Fruit fly (Drosophila melanogaster) whole organism, prepupa: Measurements from ENCODE around the gene Arl5.
A peak's percentile ranks its signal among the peaks of the same experiment; 100 is the strongest.

Experiments used
- Blimp-1 ChIP-seq: fragments of 200-800 bp; sonication (Bioruptor generic); optimal IDR thresholded peaks from 3 replicates; lab custom pipeline; 2017; ENCODE audit warnings: missing biosample characterization, missing genetic modification characterization, mild to moderate bottlenecking, moderate library complexity, missing genetic modification reagents
- CG10669 ChIP-seq: fragments of 200-800 bp; sonication (Bioruptor generic); optimal IDR thresholded peaks from 3 replicates; lab custom pipeline; 2018; ENCODE audit warnings: missing biosample characterization, mild to moderate bottlenecking, missing genetic modification characterization, moderate library complexity
- CG11294 ChIP-seq: fragments of 200-800 bp; sonication (Bioruptor generic); IDR thresholded peaks from 2 replicates; pipeline ENCODE4 v1.3.6; 2022; ENCODE audit warnings: missing biosample characterization, missing genetic modification characterization
- CG11762 ChIP-seq: fragments of 200-800 bp; sonication (Bioruptor generic); optimal IDR thresholded peaks from 3 replicates; lab custom pipeline; 2016; ENCODE audit warnings: missing biosample characterization, missing genetic modification characterization; ENCODE audit not compliant: insufficient read depth
- CG11902 ChIP-seq: fragments of 200-800 bp; sonication (Bioruptor generic); optimal IDR thresholded peaks from 3 replicates; lab custom pipeline; 2016; ENCODE audit warnings: missing biosample characterization, missing genetic modification characterization
- CG1621 ChIP-seq: fragments of 200-800 bp; sonication (Bioruptor generic); optimal IDR thresholded peaks from 3 replicates; lab custom pipeline; 2018; ENCODE audit warnings: missing biosample characterization, mild to moderate bottlenecking, missing genetic modification characterization
- CG16779 ChIP-seq: fragments of 200-800 bp; sonication (Bioruptor generic); optimal IDR thresholded peaks from 3 replicates; lab custom pipeline; 2017; ENCODE audit warnings: missing biosample characterization, mild to moderate bottlenecking, missing genetic modification characterization
- CG3032 ChIP-seq: fragments of 200-800 bp; optimal IDR thresholded peaks from 2 replicates; lab custom pipeline; 2019; ENCODE audit warnings: missing biosample characterization, mild to moderate bottlenecking, missing genetic modification characterization, moderate library complexity
- CG31627 ChIP-seq: fragments of 200-800 bp; sonication (Bioruptor generic); optimal IDR thresholded peaks from 3 replicates; lab custom pipeline; 2016; ENCODE audit warnings: missing biosample characterization, missing genetic modification characterization
- CG32006 ChIP-seq: fragments of 200-800 bp; sonication (Bioruptor generic); optimal IDR thresholded peaks from 3 replicates; lab custom pipeline; 2017; ENCODE audit warnings: missing biosample characterization, mild to moderate bottlenecking, missing genetic modification characterization
- CG34406 ChIP-seq: fragments of 200-800 bp; sonication (Bioruptor generic); optimal IDR thresholded peaks from 3 replicates; lab custom pipeline; 2016; ENCODE audit warnings: missing biosample characterization, missing genetic modification characterization
- CG3919 ChIP-seq: fragments of 200-800 bp; sonication (Bioruptor generic); optimal IDR thresholded peaks from 3 replicates; lab custom pipeline; 2016; ENCODE audit warnings: missing biosample characterization, missing genetic modification characterization
- CG6792 ChIP-seq: fragments of 200-800 bp; sonication (Bioruptor generic); optimal IDR thresholded peaks from 3 replicates; lab custom pipeline; 2016; ENCODE audit warnings: missing biosample characterization, missing genetic modification characterization
- CG6808 ChIP-seq: fragments of 200-800 bp; sonication (Bioruptor generic); optimal IDR thresholded peaks from 3 replicates; lab custom pipeline; 2017; ENCODE audit warnings: missing biosample characterization, missing genetic modification characterization, mild to moderate bottlenecking, moderate library complexity, missing genetic modification reagents
- CG7368 ChIP-seq: fragments of 200-800 bp; sonication (Bioruptor generic); optimal IDR thresholded peaks from 3 replicates; lab custom pipeline; 2016; ENCODE audit warnings: missing biosample characterization, missing genetic modification characterization
- CG8632 ChIP-seq: fragments of 200-800 bp; sonication (Bioruptor generic); optimal IDR thresholded peaks from 3 replicates; lab custom pipeline; 2016; ENCODE audit warnings: missing biosample characterization, missing genetic modification characterization
- CG9139 ChIP-seq: fragments of 200-800 bp; sonication (Bioruptor generic); optimal IDR thresholded peaks from 3 replicates; lab custom pipeline; 2017; ENCODE audit warnings: missing biosample characterization, mild to moderate bottlenecking, missing genetic modification characterization
- Eip75B ChIP-seq: fragments of 200-800 bp; sonication (Bioruptor generic); optimal IDR thresholded peaks from 3 replicates; lab custom pipeline; 2016; ENCODE audit warnings: missing biosample characterization, missing genetic modification characterization
- Eip78C ChIP-seq: fragments of 200-800 bp; sonication (Bioruptor generic); peaks from one replicate; lab custom pipeline; 2016; ENCODE audit warnings: missing biosample characterization, missing genetic modification characterization
- Eip93F ChIP-seq: fragments of 200-800 bp; sonication (Bioruptor generic); optimal IDR thresholded peaks from 2 replicates; lab custom pipeline; 2016; ENCODE audit warnings: missing biosample characterization, mild to moderate bottlenecking, missing genetic modification characterization
- Ets21C ChIP-seq: fragments of 200-800 bp; sonication (Bioruptor generic); optimal IDR thresholded peaks from 3 replicates; lab custom pipeline; 2016; ENCODE audit warnings: missing biosample characterization, missing genetic modification characterization
- Ets96B ChIP-seq: fragments of 200-800 bp; optimal IDR thresholded peaks from 2 replicates; lab custom pipeline; 2019; ENCODE audit warnings: missing biosample characterization, mild to moderate bottlenecking, missing genetic modification characterization, moderate library complexity
- Gug ChIP-seq: fragments of 200-800 bp; sonication (Bioruptor generic); IDR thresholded peaks from 2 replicates; pipeline ENCODE4 v1.3.6; 2022; ENCODE audit warnings: missing biosample characterization, missing genetic modification characterization
- Hr38 ChIP-seq: sonication (Bioruptor generic); optimal IDR thresholded peaks from 2 replicates; lab custom pipeline; 2016; ENCODE audit warnings: missing biosample characterization, missing genetic modification characterization
- Hr39 ChIP-seq: fragments of 200-800 bp; sonication (Bioruptor generic); optimal IDR thresholded peaks from 2 replicates; lab custom pipeline; 2016; ENCODE audit warnings: missing biosample characterization, missing genetic modification characterization
- Hr4 ChIP-seq: fragments of 200-800 bp; sonication (Bioruptor generic); optimal IDR thresholded peaks from 3 replicates; lab custom pipeline; 2016; ENCODE audit warnings: missing biosample characterization, missing genetic modification characterization
- Lpt ChIP-seq: fragments of 200-800 bp; sonication (Bioruptor generic); optimal IDR thresholded peaks from 3 replicates; lab custom pipeline; 2016; ENCODE audit warnings: missing biosample characterization, missing genetic modification characterization
- Met ChIP-seq: fragments of 200-800 bp; sonication (Bioruptor generic); optimal IDR thresholded peaks from 3 replicates; lab custom pipeline; 2016; ENCODE audit warnings: missing biosample characterization, missing genetic modification characterization
- Sox14 ChIP-seq: fragments of 200-800 bp; sonication (Bioruptor generic); optimal IDR thresholded peaks from 3 replicates; lab custom pipeline; 2016; ENCODE audit warnings: missing biosample characterization, missing genetic modification characterization
- Sox15 ChIP-seq: fragments of 200-800 bp; sonication (Bioruptor generic); optimal IDR thresholded peaks from 3 replicates; lab custom pipeline; 2016; ENCODE audit warnings: missing biosample characterization, missing genetic modification characterization
- dac ChIP-seq: fragments of 200-800 bp; sonication (Bioruptor generic); optimal IDR thresholded peaks from 2 replicates; lab custom pipeline; 2017; ENCODE audit warnings: missing biosample characterization, mild to moderate bottlenecking, missing genetic modification characterization
- dsx ChIP-seq: fragments of 200-800 bp; optimal IDR thresholded peaks from 3 replicates; lab custom pipeline; 2019; ENCODE audit warnings: missing biosample characterization, mild to moderate bottlenecking, missing genetic modification characterization, moderate library complexity; ENCODE audit not compliant: poor library complexity, severe bottlenecking
- esn ChIP-seq: fragments of 200-800 bp; sonication (Bioruptor generic); optimal IDR thresholded peaks from 2 replicates; lab custom pipeline; 2016; ENCODE audit warnings: missing biosample characterization, mild to moderate bottlenecking, missing genetic modification characterization, moderate library complexity
- fd59A ChIP-seq: fragments of 200-800 bp; sonication (Bioruptor generic); optimal IDR thresholded peaks from 2 replicates; lab custom pipeline; 2017; ENCODE audit warnings: missing biosample characterization, mild to moderate bottlenecking, missing genetic modification characterization, missing genetic modification reagents
- fkh ChIP-seq: fragments of 200-800 bp; sonication (Bioruptor generic); optimal IDR thresholded peaks from 3 replicates; lab custom pipeline; 2017; ENCODE audit warnings: missing biosample characterization, mild to moderate bottlenecking, missing genetic modification characterization, moderate library complexity
- lz ChIP-seq: fragments of 200-800 bp; sonication (Bioruptor generic); optimal IDR thresholded peaks from 3 replicates; lab custom pipeline; 2016; ENCODE audit warnings: missing biosample characterization, missing genetic modification characterization
- net ChIP-seq: fragments of 200-800 bp; sonication (Bioruptor generic); optimal IDR thresholded peaks from 3 replicates; lab custom pipeline; 2016; ENCODE audit warnings: missing biosample characterization, missing genetic modification characterization
- pdm3 ChIP-seq: fragments of 200-800 bp; sonication (Bioruptor generic); optimal IDR thresholded peaks from 3 replicates; lab custom pipeline; 2016; ENCODE audit warnings: missing biosample characterization, missing genetic modification characterization
- salr ChIP-seq, 2 experiments: fragments of 200-800 bp; sonication (Bioruptor generic); optimal IDR thresholded peaks; 3 replicates each; lab custom pipeline; 2016 to 2018; ENCODE audit warnings: missing biosample characterization in 2 of 2, missing genetic modification characterization in 2 of 2, mild to moderate bottlenecking in 1 of 2
- svp ChIP-seq: fragments of 200-800 bp; sonication (Bioruptor generic); peaks from one replicate; lab custom pipeline; 2016; ENCODE audit warnings: missing biosample characterization, missing genetic modification characterization
- topi ChIP-seq: fragments of 200-800 bp; sonication (Bioruptor generic); optimal IDR thresholded peaks from 3 replicates; lab custom pipeline; 2016; ENCODE audit warnings: missing biosample characterization, missing genetic modification characterization
- vri ChIP-seq: fragments of 200-800 bp; sonication (Bioruptor generic); optimal IDR thresholded peaks from 3 replicates; lab custom pipeline; 2016; ENCODE audit warnings: missing biosample characterization, mild to moderate bottlenecking, missing genetic modification characterization

Arl5 gene

DNA sequence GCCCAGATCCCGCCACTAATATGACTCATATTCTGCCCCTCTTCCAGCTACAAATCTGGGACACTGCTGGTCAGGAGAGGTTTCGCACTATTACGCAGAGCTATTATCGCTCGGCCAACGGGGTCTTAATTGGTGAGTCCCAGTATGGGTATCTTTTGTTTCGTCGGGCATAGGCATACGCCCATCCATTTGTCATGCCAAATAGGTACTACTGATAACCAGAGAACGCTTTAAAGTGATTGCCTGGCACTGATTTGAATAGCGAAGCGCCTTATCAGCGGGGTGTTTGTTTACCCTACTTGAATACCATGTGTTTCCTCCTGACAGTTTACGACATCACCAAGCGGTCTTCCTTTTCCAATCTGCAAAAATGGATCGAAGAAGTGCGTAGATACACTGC, 2.2 kb downstream of the Arl5 start:
- no peak for TF ChIP-seq vri (GFP tag; lab: Kevin White, UChicago)
- no peak for TF ChIP-seq pdm3
- no peak for TF ChIP-seq Ets21C
- TF ChIP-seq net = no peak
- no peak for TF ChIP-seq dac (GFP tag; lab: Kevin White, UChicago)
- TF ChIP-seq salr (GFP tag; optimal IDR thresholded peaks at IDR 0.05; lab: Kevin White, UChicago) = no peak
- no peak for TF ChIP-seq CG32006 (GFP tag; lab: Kevin White, UChicago)
- TF ChIP-seq Lpt (GFP tag; lab: Kevin White, UChicago) = no peak
- TF ChIP-seq CG6792 (GFP tag; lab: Kevin White, UChicago) = no peak
- no peak for TF ChIP-seq Blimp-1 (GFP tag; lab: Kevin White, UChicago)
- no peak for TF ChIP-seq Hr4
- no peak for TF ChIP-seq fd59A (GFP tag; lab: Kevin White, UChicago)
- TF ChIP-seq CG7368 = no peak
- TF ChIP-seq Sox14 (GFP tag; lab: Kevin White, UChicago) = no peak
- TF ChIP-seq esn (GFP tag; lab: Kevin White, UChicago) = no peak
- TF ChIP-seq CG11902 (GFP tag; lab: Kevin White, UChicago) = no peak
- TF ChIP-seq CG6808 (GFP tag; lab: Kevin White, UChicago) = no peak
- TF ChIP-seq Eip78C (GFP tag; lab: Kevin White, UChicago) = no peak
- TF ChIP-seq CG3919 (GFP tag; lab: Kevin White, UChicago) = no peak

DNA sequence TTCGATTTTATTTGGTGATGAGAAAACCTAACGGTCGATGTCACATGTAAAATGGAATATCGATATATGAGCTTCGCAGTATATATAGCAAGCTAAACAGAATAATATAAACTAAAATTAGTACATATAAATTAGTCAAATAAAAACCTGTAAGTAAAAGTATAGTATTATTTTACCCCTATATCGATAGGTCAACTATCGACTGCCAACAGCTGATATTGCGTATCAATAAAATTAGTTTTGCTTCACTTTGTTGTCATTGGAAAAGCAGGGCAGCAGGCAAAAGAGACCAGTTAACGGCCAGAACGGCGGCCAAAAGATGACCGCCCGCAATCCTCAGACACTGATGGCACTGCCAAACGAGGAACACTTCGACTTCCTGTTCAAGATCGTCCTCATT, 2.7 kb downstream of the Arl5 start, which contains the start of gene Rab19:
Rab19 (plus strand) TSS at position 78 of the 400 bp plus-strand sequence.
- no peak for TF ChIP-seq CG31627 (GFP tag; lab: Kevin White, UChicago)
- TF ChIP-seq Eip78C (GFP tag; lab: Kevin White, UChicago) = peak; percentile 43
- peak; percentile 69 for TF ChIP-seq dsx (GFP tag; lab: Kevin White, UChicago)
- TF ChIP-seq Lpt (GFP tag; lab: Kevin White, UChicago) = no peak
- TF ChIP-seq Blimp-1 (GFP tag; lab: Kevin White, UChicago) = peak; percentile 60
- no peak for TF ChIP-seq CG8632 (GFP tag; lab: Kevin White, UChicago)
- no peak for TF ChIP-seq CG16779
- no peak for TF ChIP-seq Sox14 (GFP tag; lab: Kevin White, UChicago)
- peak; percentile 33 for TF ChIP-seq fkh (GFP tag; lab: Kevin White, UChicago)
- no peak for TF ChIP-seq topi (GFP tag; lab: Kevin White, UChicago)
- TF ChIP-seq svp (GFP tag; lab: Kevin White, UChicago) = peak; percentile 92
- no peak for TF ChIP-seq esn (GFP tag; lab: Kevin White, UChicago)
- no peak for TF ChIP-seq CG11294 (GFP tag; lab: Robert Waterston, UW)

- TF ChIP-seq Eip78C (GFP tag; lab: Kevin White, UChicago) (peak; percentile 25), Ets96B (tag; lab: Kevin White, UChicago) (no peak)
Observed at dm6 chr3L:8295227-8295626, 4.4 kb downstream of the Arl5 start, which contains the start of gene CG7201. Gene CG7201, minus strand, starts transcription at chr3L:8295327.

DNA sequence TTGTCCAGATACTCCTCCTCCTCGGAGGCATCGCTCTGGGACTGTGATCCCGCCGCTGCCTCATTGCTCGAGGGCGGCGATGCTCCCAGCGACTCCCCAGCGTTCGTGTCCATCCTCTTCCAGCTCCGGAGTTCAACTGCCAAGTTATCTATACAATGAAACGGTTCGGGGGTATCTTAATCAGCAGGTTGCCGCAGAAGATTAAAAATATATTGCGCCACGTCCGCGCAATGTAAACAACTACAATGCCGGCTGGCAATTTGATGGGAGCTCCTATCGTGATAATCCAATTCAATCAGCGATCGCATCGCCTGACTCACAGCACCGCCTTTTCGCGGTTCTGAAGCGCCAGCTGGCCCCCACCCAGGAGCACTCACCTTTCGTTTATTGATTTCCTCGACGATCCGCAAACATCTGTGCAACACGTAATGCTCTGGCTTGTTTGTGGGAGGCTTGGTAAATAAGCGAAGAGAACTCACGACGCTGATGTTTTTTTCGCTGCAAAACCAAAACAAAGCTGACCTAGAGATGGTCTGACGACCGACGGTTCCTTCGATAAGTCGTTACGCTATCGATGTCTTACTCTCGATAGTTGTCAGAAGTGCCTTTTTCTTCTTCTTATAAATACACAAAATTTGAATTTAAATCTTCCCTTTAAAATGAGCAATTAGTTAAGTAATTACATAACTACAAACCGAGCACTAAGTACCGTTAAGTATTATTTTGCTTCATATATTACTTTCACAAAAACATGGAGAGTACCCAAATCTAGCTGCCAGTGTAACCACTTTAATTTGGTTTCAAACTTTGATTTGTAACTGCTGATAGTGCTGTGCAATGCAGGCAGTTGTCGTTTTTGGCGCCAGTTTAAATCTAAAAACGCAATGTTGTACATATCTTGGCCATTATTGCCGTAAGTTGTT, 10.0 kb downstream of the Arl5 start, which contains the start of gene cert:
cert (minus strand) TSS at position 535 of the 923 bp plus-strand sequence.
- TF ChIP-seq Lpt (GFP tag; lab: Kevin White, UChicago) (no peak), CG32006 (GFP tag; lab: Kevin White, UChicago) (peak; percentile 5), Eip75B (GFP tag; lab: Kevin White, UChicago) (peak; percentile 52), dac (GFP tag; lab: Kevin White, UChicago) (no peak), CG3032 (tag; lab: Kevin White, UChicago) (peak; percentile 13), Met (GFP tag; lab: Kevin White, UChicago) (peak; percentile 39), CG10669 (no peak), CG11762 (GFP tag; lab: Kevin White, UChicago) (no peak), lz (GFP tag; lab: Kevin White, UChicago) (peak; percentile 10), dsx (GFP tag; lab: Kevin White, UChicago) (no peak), CG1621 (tag; lab: Kevin White, UChicago) (peak; percentile 27), Hr39 (GFP tag; lab: Kevin White, UChicago) (peak; percentile 25), esn (GFP tag; lab: Kevin White, UChicago) (peak; percentile 53), CG34406 (GFP tag; lab: Kevin White, UChicago) (peak; percentile 36), Ets96B (tag; lab: Kevin White, UChicago) (no peak), CG31627 (GFP tag; lab: Kevin White, UChicago) (peak; percentile 52), CG6792 (GFP tag; lab: Kevin White, UChicago) (peak; percentile 32), Sox15 (GFP tag; lab: Kevin White, UChicago) (no peak), Eip93F (no peak), Hr38 (GFP tag; lab: Kevin White, UChicago) (no peak), vri (GFP tag; lab: Kevin White, UChicago) (peak; percentile 88), Sox14 (GFP tag; lab: Kevin White, UChicago) (peak; percentile 59), CG9139 (GFP tag; lab: Kevin White, UChicago) (no peak), Gug (GFP tag; lab: Robert Waterston, UW) (no peak)
